Worm (Caenorhabditis elegans) whole organism, L2 larva: ENCODE data around the gene C17F4.12.

Source experiments
- F13H6.1 ChIP-seq: sonication (generic microtip); optimal IDR thresholded peaks from 2 replicates; lab custom pipeline; 2016; ENCODE audit warnings: missing genetic modification characterization, missing compliant biosample characterization
- R02D3.7 ChIP-seq: fragments of 150-350 bp; optimal IDR thresholded peaks from 2 replicates; lab custom pipeline; 2014; ENCODE audit warnings: missing biosample characterization, missing genetic modification characterization
- Y55F3AM.14 ChIP-seq: fragments of 200-800 bp; sonication (Bioruptor generic); optimal IDR thresholded peaks from 2 replicates; lab custom pipeline; 2018; ENCODE audit warnings: mild to moderate bottlenecking, missing genetic modification characterization, missing compliant biosample characterization
- ZK546.5 ChIP-seq: sonication (generic microtip); optimal IDR thresholded peaks from 2 replicates; lab custom pipeline; 2017; ENCODE audit warnings: missing biosample characterization, missing genetic modification characterization
- aly-2 ChIP-seq: fragments of 150-350 bp; optimal IDR thresholded peaks from 2 replicates; lab custom pipeline; 2014; ENCODE audit warnings: missing biosample characterization, missing genetic modification characterization
- blmp-1 ChIP-seq: sonication (generic microtip); optimal IDR thresholded peaks from 2 replicates; lab custom pipeline; 2017; ENCODE audit warnings: missing genetic modification characterization, mild to moderate bottlenecking, missing compliant biosample characterization, antibody characterized with exemption, moderate library complexity; ENCODE audit not compliant: insufficient read depth
- ceh-16 ChIP-seq: fragments of 150-350 bp; optimal IDR thresholded peaks from 2 replicates; lab custom pipeline; 2014; ENCODE audit warnings: missing biosample characterization, missing genetic modification characterization
- ceh-82 ChIP-seq: fragments of 150-350 bp; optimal IDR thresholded peaks from 2 replicates; lab custom pipeline; 2014; ENCODE audit warnings: missing biosample characterization, missing genetic modification characterization
- crh-2 ChIP-seq: sonication (generic microtip); optimal IDR thresholded peaks from 2 replicates; lab custom pipeline; 2017; ENCODE audit warnings: missing biosample characterization, missing genetic modification characterization
- dmd-4 ChIP-seq: sonication (generic microtip); optimal IDR thresholded peaks from 2 replicates; lab custom pipeline; 2017; ENCODE audit warnings: missing biosample characterization, missing genetic modification characterization
- egl-27 ChIP-seq: sonication (generic microtip); optimal IDR thresholded peaks from 3 replicates; lab custom pipeline; 2017; ENCODE audit warnings: missing biosample characterization, missing genetic modification reagents, missing genetic modification characterization
- elt-1 ChIP-seq: fragments of 150-350 bp; optimal IDR thresholded peaks from 2 replicates; lab custom pipeline; 2014; ENCODE audit warnings: missing biosample characterization, missing genetic modification characterization
- elt-3 ChIP-seq: sonication (generic microtip); optimal IDR thresholded peaks from 2 replicates; lab custom pipeline; 2017; ENCODE audit warnings: missing biosample characterization, missing genetic modification characterization
- fos-1 ChIP-seq: fragments of 150-350 bp; optimal IDR thresholded peaks from 2 replicates; lab custom pipeline; 2014; ENCODE audit warnings: missing biosample characterization, missing genetic modification characterization
- lin-11 ChIP-seq: fragments of 150-350 bp; sonication (generic microtip); optimal IDR thresholded peaks from 2 replicates; lab custom pipeline; 2014; ENCODE audit warnings: missing biosample characterization, missing genetic modification characterization, inconsistent platforms, mixed read lengths
- lin-39 ChIP-seq: fragments of 150-350 bp; optimal IDR thresholded peaks from 2 replicates; lab custom pipeline; 2014; ENCODE audit warnings: missing biosample characterization, missing genetic modification reagents, missing genetic modification characterization
- lsy-2 ChIP-seq, 2 experiments: fragments of 150-350 bp in 1 of 2; sonication (generic microtip) in 1 of 2; optimal IDR thresholded peaks; 2 replicates each; lab custom pipeline; 2014 to 2017; ENCODE audit warnings: missing biosample characterization in 2 of 2, missing genetic modification characterization in 2 of 2
- mbf-1 ChIP-seq: sonication (generic microtip); optimal IDR thresholded peaks from 2 replicates; lab custom pipeline; 2017; ENCODE audit warnings: missing biosample characterization, missing genetic modification characterization
- nhr-10 ChIP-seq: sonication (generic microtip); optimal IDR thresholded peaks from 2 replicates; lab custom pipeline; 2017; ENCODE audit warnings: missing biosample characterization, missing genetic modification characterization
- nhr-12 ChIP-seq: fragments of 150-350 bp; optimal IDR thresholded peaks from 2 replicates; lab custom pipeline; 2014; ENCODE audit warnings: missing biosample characterization, missing genetic modification characterization
- nhr-129 ChIP-seq: fragments of 150-350 bp; optimal IDR thresholded peaks from 2 replicates; lab custom pipeline; 2014; ENCODE audit warnings: missing biosample characterization, missing genetic modification characterization
- nhr-21 ChIP-seq: fragments of 150-350 bp; optimal IDR thresholded peaks from 2 replicates; lab custom pipeline; 2014; ENCODE audit warnings: missing biosample characterization, missing genetic modification characterization
- nhr-23 ChIP-seq: fragments of 150-350 bp; optimal IDR thresholded peaks from 2 replicates; lab custom pipeline; 2014; ENCODE audit warnings: missing biosample characterization, missing genetic modification reagents, missing genetic modification characterization
- nhr-237 ChIP-seq: fragments of 150-350 bp; optimal IDR thresholded peaks from 2 replicates; lab custom pipeline; 2014; ENCODE audit warnings: missing biosample characterization, missing genetic modification characterization
- nhr-25 ChIP-seq: fragments of 150-350 bp; sonication (generic microtip); optimal IDR thresholded peaks from 3 replicates; lab custom pipeline; 2014; ENCODE audit warnings: missing biosample characterization, missing genetic modification characterization
- nhr-77 ChIP-seq: fragments of 150-350 bp; optimal IDR thresholded peaks from 2 replicates; lab custom pipeline; 2014; ENCODE audit warnings: missing biosample characterization, missing genetic modification characterization
- peb-1 ChIP-seq: fragments of 150-350 bp; optimal IDR thresholded peaks from 2 replicates; lab custom pipeline; 2014; ENCODE audit warnings: missing biosample characterization, missing genetic modification characterization
- skn-1 ChIP-seq: sonication (generic microtip); optimal IDR thresholded peaks from 2 replicates; lab custom pipeline; 2017; ENCODE audit warnings: missing biosample characterization, missing genetic modification characterization
- sma-3 ChIP-seq: sonication (generic microtip); optimal IDR thresholded peaks from 2 replicates; lab custom pipeline; 2016; ENCODE audit warnings: missing genetic modification reagents, missing genetic modification characterization, missing compliant biosample characterization
- snpc-4 ChIP-seq: fragments of 150-350 bp; optimal IDR thresholded peaks from 2 replicates; lab custom pipeline; 2014; ENCODE audit warnings: missing biosample characterization, missing genetic modification characterization
- unc-39 ChIP-seq: fragments of 150-350 bp; optimal IDR thresholded peaks from 2 replicates; lab custom pipeline; 2014; ENCODE audit warnings: missing biosample characterization, missing genetic modification characterization
- unc-55 ChIP-seq: fragments of 150-350 bp; sonication (generic microtip); optimal IDR thresholded peaks from 3 replicates; lab custom pipeline; 2014; ENCODE audit warnings: missing biosample characterization, missing genetic modification reagents, missing genetic modification characterization
- unc-62 ChIP-seq: fragments of 150-350 bp; optimal IDR thresholded peaks from 2 replicates; lab custom pipeline; 2014; ENCODE audit warnings: missing biosample characterization, missing genetic modification reagents, missing genetic modification characterization
- zag-1 ChIP-seq: fragments of 150-350 bp; optimal IDR thresholded peaks from 2 replicates; lab custom pipeline; 2014; ENCODE audit warnings: missing biosample characterization, missing genetic modification characterization
- ztf-11 ChIP-seq: sonication (generic microtip); optimal IDR thresholded peaks from 2 replicates; lab custom pipeline; 2017; ENCODE audit warnings: missing biosample characterization, missing genetic modification characterization
- ztf-4 ChIP-seq: fragments of 150-350 bp; optimal IDR thresholded peaks from 2 replicates; lab custom pipeline; 2014; ENCODE audit warnings: missing biosample characterization, missing genetic modification characterization

C17F4.12 gene

ce11 chrII:3264704-3265103, 20.7 kb upstream of the C17F4.12 start:
- TF ChIP-seq crh-2 (tag; lab: Kevin White, UChicago): no peak
- TF ChIP-seq nhr-21: no peak
- TF ChIP-seq sma-3 (GFP tag; lab: Kevin White, UChicago): no peak
- TF ChIP-seq nhr-23 (tag; lab: Kevin White, UChicago): no peak
- TF ChIP-seq Y55F3AM.14 (GFP tag; lab: Kevin White, UChicago): no peak
- TF ChIP-seq aly-2 (tag; lab: Kevin White, UChicago): no peak
- no peak for TF ChIP-seq nhr-77 (tag; lab: Kevin White, UChicago)
- no peak for TF ChIP-seq egl-27 (tag; lab: Kevin White, UChicago)
- no peak for TF ChIP-seq F13H6.1 (tag; lab: Kevin White, UChicago)
- no peak for TF ChIP-seq zag-1 (tag; lab: Kevin White, UChicago)
- TF ChIP-seq nhr-25: no peak
- no peak for TF ChIP-seq peb-1 (tag; lab: Kevin White, UChicago)
- no peak for TF ChIP-seq ztf-4 (tag; lab: Kevin White, UChicago)
- TF ChIP-seq ceh-82 (tag; lab: Kevin White, UChicago): no peak
- no peak for TF ChIP-seq unc-55 (GFP tag; lab: Kevin White, UChicago)

ce11 chrII:3262504-3262903, 18.5 kb upstream of the C17F4.12 start, which contains the start of gene F02E11.2:
TSS of gene F02E11.2 (plus strand) at chrII:3262804.
- TF ChIP-seq nhr-25 (no peak), nhr-237 (tag; lab: Kevin White, UChicago) (no peak), Y55F3AM.14 (GFP tag; lab: Kevin White, UChicago) (no peak), ztf-11 (tag; lab: Kevin White, UChicago) (no peak), peb-1 (tag; lab: Kevin White, UChicago) (no peak), ceh-82 (tag; lab: Kevin White, UChicago) (no peak), nhr-10 (no peak), lsy-2 (tag; optimal IDR thresholded peaks at IDR 0.05; lab: Kevin White, UChicago) (no peak), snpc-4 (tag; lab: Kevin White, UChicago) (no peak), R02D3.7 (tag; lab: Kevin White, UChicago) (no peak), lin-11 (tag; lab: Kevin White, UChicago) (no peak), dmd-4 (no peak), egl-27 (tag; lab: Kevin White, UChicago) (no peak), elt-3 (tag; lab: Kevin White, UChicago) (no peak), fos-1 (no peak), nhr-77 (tag; lab: Kevin White, UChicago) (no peak)

- TF ChIP-seq ztf-11 (tag; lab: Kevin White, UChicago) (no peak), lin-11 (tag; lab: Kevin White, UChicago) (no peak), Y55F3AM.14 (GFP tag; lab: Kevin White, UChicago) (no peak), nhr-12 (tag; lab: Kevin White, UChicago) (no peak), nhr-23 (tag; lab: Kevin White, UChicago) (no peak), dmd-4 (no peak), nhr-129 (tag; lab: Kevin White, UChicago) (no peak), F13H6.1 (tag; lab: Kevin White, UChicago) (no peak), blmp-1 (tag; lab: Kevin White, UChicago) (no peak), elt-1 (tag; lab: Kevin White, UChicago) (no peak), ztf-4 (tag; lab: Kevin White, UChicago) (no peak), lsy-2 (tag; optimal IDR thresholded peaks at IDR 0.05; lab: Kevin White, UChicago) (no peak), unc-62 (GFP tag; lab: Kevin White, UChicago) (no peak), lin-39 (tag; lab: Kevin White, UChicago) (no peak), aly-2 (tag; lab: Kevin White, UChicago) (no peak), nhr-237 (tag; lab: Kevin White, UChicago) (no peak), ZK546.5 (tag; lab: Kevin White, UChicago) (no peak), unc-39 (tag; lab: Kevin White, UChicago) (no peak), mbf-1 (tag; lab: Kevin White, UChicago) (no peak)
Measured at ce11 chrII:3259254-3259653, 15.3 kb upstream of the C17F4.12 start, which contains the start of gene gcy-19. TSS of gene gcy-19 (minus strand) at chrII:3259354.

ce11 chrII:3251782-3252181, 7.8 kb upstream of the C17F4.12 start:
- TF ChIP-seq egl-27 (tag; lab: Kevin White, UChicago) (no peak), F13H6.1 (tag; lab: Kevin White, UChicago) (no peak), ztf-4 (tag; lab: Kevin White, UChicago) (no peak), nhr-25 (no peak), lin-11 (tag; lab: Kevin White, UChicago) (no peak), nhr-237 (tag; lab: Kevin White, UChicago) (no peak), nhr-12 (tag; lab: Kevin White, UChicago) (no peak), elt-3 (tag; lab: Kevin White, UChicago) (no peak), skn-1 (tag; lab: Kevin White, UChicago) (no peak), ceh-16 (tag; lab: Kevin White, UChicago) (no peak)
- TF ChIP-seq, all 48 proteins: peak for 0
